Worm (Caenorhabditis elegans): ENCODE measurements around the gene Y79H2A.3.

Gene Y79H2A.3

DNA sequence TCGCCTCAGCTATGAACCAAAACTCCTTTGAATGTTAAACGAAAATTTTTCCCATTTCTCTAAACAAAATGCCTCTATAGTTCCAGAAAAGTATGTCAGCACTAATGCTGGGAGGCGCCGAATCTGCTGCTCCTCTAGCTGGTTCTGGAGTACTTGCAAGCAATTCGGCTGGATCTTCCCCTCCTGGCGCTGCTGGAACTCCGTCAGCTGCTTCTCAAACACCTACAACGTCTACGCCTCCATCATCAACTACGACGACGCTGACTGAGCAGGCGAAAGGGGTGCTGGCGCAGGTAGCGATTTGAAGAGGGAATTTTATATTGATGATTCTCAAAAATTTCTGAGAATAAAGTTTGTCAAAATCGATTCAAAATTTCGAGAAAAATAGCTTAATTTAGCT, 69.6 kb downstream of the Y79H2A.3 start:
- TF ChIP-seq lin-1 (GFP tag; IDR thresholded peaks at IDR 0.05) (no peak), nhr-77 (tag; optimal IDR thresholded peaks at IDR 0.05) (no peak), ceh-44 (GFP tag; IDR thresholded peaks at IDR 0.05) (no peak), spr-3 (GFP tag; optimal IDR thresholded peaks at IDR 0.05) (no peak), D1046.2 (GFP tag; IDR thresholded peaks at IDR 0.05) (no peak), set-16 (GFP tag; IDR thresholded peaks at IDR 0.05) (peak; percentile 33; the same call in 1 of the 2 replicates), jun-1 (tag; optimal IDR thresholded peaks at IDR 0.05) (no peak), Y5F2A.4 (GFP tag; optimal IDR thresholded peaks at IDR 0.05) (no peak), nhr-42 (GFP tag; IDR thresholded peaks at IDR 0.05) (no peak), arid-1 (GFP tag; conservative IDR thresholded peaks at IDR 0.05) (no peak), R02D3.7 (tag; optimal IDR thresholded peaks at IDR 0.05) (no peak), aha-1 (tag) (peak; percentile 71)

DNA sequence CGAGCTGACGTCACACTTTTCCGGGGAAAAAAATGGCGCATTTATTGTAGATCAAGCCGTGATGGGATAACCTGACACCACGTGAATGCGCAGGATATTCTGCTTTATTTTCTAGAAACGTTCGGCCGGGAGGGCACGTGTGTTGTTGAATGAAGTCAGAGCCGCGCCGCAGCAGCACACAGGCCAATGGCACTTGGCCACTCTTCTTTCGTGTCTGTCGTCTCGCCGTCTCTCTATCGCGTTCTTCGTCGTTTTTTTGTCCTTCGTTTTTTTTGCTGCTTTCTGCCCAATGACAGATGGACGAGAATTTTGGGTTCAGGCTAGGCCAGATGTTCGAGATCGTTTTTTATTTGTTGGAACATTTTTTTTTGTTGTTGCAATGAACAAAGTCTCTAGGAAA, 70.6 kb downstream of the Y79H2A.3 start:
- TF ChIP-seq zag-1 (tag; optimal IDR thresholded peaks at IDR 0.05) (no peak), daf-12 (tag; optimal IDR thresholded peaks at IDR 0.05) (no peak), dmd-8 (GFP tag; IDR thresholded peaks at IDR 0.05) (0 out of 2 replicates have a peak, but pooled peaks have one; percentile 47), fkh-10 (GFP tag; optimal IDR thresholded peaks at IDR 0.05) (no peak), hlh-11 (tag; optimal IDR thresholded peaks at IDR 0.05) (peak; percentile 64), unc-130 (GFP tag; optimal IDR thresholded peaks at IDR 0.05) (no peak), dve-1 (tag; optimal IDR thresholded peaks at IDR 0.05; ENCODE audit: insufficient read depth) (peak; percentile 23), R02D3.7 (tag; optimal IDR thresholded peaks at IDR 0.05) (no peak), lin-29 (GFP tag; IDR thresholded peaks at IDR 0.05) (no peak), unc-62 (GFP tag; optimal IDR thresholded peaks at IDR 0.05 in 1 of 2) (peak in 1 of 2 experiments; percentile 80), unc-62 (tag; optimal IDR thresholded peaks at IDR 0.05) (no peak), nhr-237 (tag; optimal IDR thresholded peaks at IDR 0.05) (no peak), ces-1 (GFP tag; optimal IDR thresholded peaks at IDR 0.05) (no peak), F37D6.2 (tag; optimal IDR thresholded peaks at IDR 0.05) (no peak), zip-2 (tag; optimal IDR thresholded peaks at IDR 0.05) (no peak), madf-5 (GFP tag; IDR thresholded peaks at IDR 0.05) (no peak), daf-8 (GFP tag; IDR thresholded peaks at IDR 0.05) (no peak), Y5F2A.4 (GFP tag; optimal IDR thresholded peaks at IDR 0.05) (no peak), hmg-1.1 (GFP tag; IDR thresholded peaks at IDR 0.05) (peak; percentile 76), ceh-32 (tag; optimal IDR thresholded peaks at IDR 0.05; ENCODE audit: poor library complexity) (no peak), nhr-76 (tag; optimal IDR thresholded peaks at IDR 0.05) (no peak), dmd-9 (GFP tag; IDR thresholded peaks at IDR 0.05) (no peak), pqm-1 (tag; optimal IDR thresholded peaks at IDR 0.05) (no peak), rbr-2 (tag; optimal IDR thresholded peaks at IDR 0.05) (peak; percentile 42), ceh-44 (GFP tag; IDR thresholded peaks at IDR 0.05) (no peak), mes-2 (tag; optimal IDR thresholded peaks at IDR 0.05; ENCODE audit: poor library complexity, severe bottlenecking) (peak; percentile 70), jun-1 (tag; optimal IDR thresholded peaks at IDR 0.05) (no peak), gei-8 (GFP tag; optimal IDR thresholded peaks at IDR 0.05) (no peak), ceh-62 (tag; optimal IDR thresholded peaks at IDR 0.05) (no peak), mxl-2 (GFP tag; conservative IDR thresholded peaks at IDR 0.05) (no peak), hif-1 (tag; optimal IDR thresholded peaks at IDR 0.05) (peak in 1 of 2 experiments; percentile 53), nhr-111 (GFP tag; optimal IDR thresholded peaks at IDR 0.05) (no peak), ceh-20 (GFP tag; IDR thresholded peaks at IDR 0.05) (no peak), cey-2 (tag; optimal IDR thresholded peaks at IDR 0.05; ENCODE audit: borderline replicate concordance, insufficient read depth) (no peak), nhr-102 (tag; optimal IDR thresholded peaks at IDR 0.05) (no peak), set-16 (GFP tag; IDR thresholded peaks at IDR 0.05) (peak; percentile 24; the same call in 1 of the 2 replicates), dpl-1 (GFP tag; optimal IDR thresholded peaks at IDR 0.05) (peak; percentile 36), egl-43 (GFP tag; IDR thresholded peaks at IDR 0.05) (no peak), mxl-3 (GFP tag; optimal IDR thresholded peaks at IDR 0.05) (peak; percentile 89), mep-1 (tag; optimal IDR thresholded peaks at IDR 0.05) (peak; percentile 65), sdz-12 (GFP tag; optimal IDR thresholded peaks at IDR 0.05) (no peak), pha-4 (GFP tag; IDR thresholded peaks at IDR 0.05) (no peak), pha-4 (tag; optimal IDR thresholded peaks at IDR 0.05) (no peak)
